Fruit fly (Drosophila melanogaster) whole organism, pupa: Measurements from ENCODE around the gene CG12520.

Experiments used
- CG4496 ChIP-seq: fragments of 200-800 bp; sonication (Bioruptor generic); IDR thresholded peaks from 3 replicates; pipeline ENCODE4 v1.3.6; 2022; ENCODE audit warnings: missing biosample characterization, missing genetic modification characterization
- EcR ChIP-seq: fragments of 200-800 bp; sonication (Bioruptor generic); optimal IDR thresholded peaks from 3 replicates; lab custom pipeline; 2019; ENCODE audit warnings: missing biosample characterization, missing genetic modification characterization, mild to moderate bottlenecking, moderate library complexity, missing genetic modification reagents
- gl ChIP-seq: fragments of 200-800 bp; sonication (Bioruptor generic); optimal IDR thresholded peaks from 2 replicates; lab custom pipeline; 2018; ENCODE audit warnings: missing biosample characterization, mild to moderate bottlenecking, missing genetic modification characterization
- rn ChIP-seq: fragments of 200-800 bp; sonication (Bioruptor generic); IDR thresholded peaks from 2 replicates; pipeline ENCODE4 v1.3.6; 2022; ENCODE audit warnings: missing biosample characterization, missing genetic modification characterization

- no peak for TF ChIP-seq EcR
- no peak for TF ChIP-seq CG4496
- TF ChIP-seq rn (GFP tag; lab: Robert Waterston, UW): no peak
- TF ChIP-seq gl (tag; lab: Kevin White, UChicago): no peak
These were observed 28.3 kb downstream of the CG12520 start for dm6 chr3L:12874211-12874610.
